Worm (Caenorhabditis elegans) whole organism, midembryonic: ENCODE data around the gene F44E5.5.

Experiments
- klf-2 ChIP-seq: fragments of 200-800 bp; sonication (Bioruptor generic); conservative IDR thresholded peaks from 2 replicates; pipeline ENCODE4 v1.3.6; 2022; ENCODE audit warnings: missing genetic modification reagents, missing genetic modification characterization, missing compliant biosample characterization
- ref-1 ChIP-seq: fragments of 200-800 bp; sonication (Bioruptor generic); conservative IDR thresholded peaks from 2 replicates; pipeline ENCODE4 v1.3.6; 2022; ENCODE audit warnings: missing genetic modification reagents, missing genetic modification characterization, missing compliant biosample characterization

DNA sequence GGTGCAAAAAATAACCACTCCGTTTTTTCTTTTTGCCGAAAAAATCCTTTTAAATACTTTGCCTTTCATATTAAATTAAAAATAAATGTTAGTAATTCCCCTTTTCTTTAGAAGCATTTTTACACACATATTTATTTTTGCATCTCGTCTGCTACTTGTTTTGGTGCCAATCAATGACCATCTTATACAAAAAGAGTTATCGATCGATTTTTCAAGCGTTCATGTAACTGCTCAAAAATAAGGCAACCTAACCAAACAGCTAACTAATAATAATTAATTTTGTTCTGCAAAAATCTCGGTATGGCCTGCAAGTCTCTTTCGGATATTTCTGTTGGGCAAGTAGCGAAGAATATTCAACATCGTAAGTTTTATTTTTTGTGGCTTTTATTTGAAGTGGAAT is 7.0 kb downstream of the F44E5.5 start, which contains the start of gene F44E5.2:
- TF ChIP-seq klf-2 (GFP tag; lab: Robert Waterston, UW) (no peak), ref-1 (GFP tag; lab: Robert Waterston, UW) (no peak)
